Fruit fly (Drosophila melanogaster) whole organism: ENCODE results near the gene GlyRS.

Source experiments
- CG8478 ChIP-seq: fragments of >200 bp; optimal IDR thresholded peaks from 2 replicates; lab custom pipeline; 2018; ENCODE audit warnings: inconsistent platforms
- EcR ChIP-seq, 2 experiments: fragments of >200 bp; optimal IDR thresholded peaks; 2 replicates each; lab custom pipeline; 2017; ENCODE audit warnings: missing biosample characterization in 2 of 2, missing genetic modification characterization in 2 of 2, missing genetic modification reagents in 2 of 2

DNA sequence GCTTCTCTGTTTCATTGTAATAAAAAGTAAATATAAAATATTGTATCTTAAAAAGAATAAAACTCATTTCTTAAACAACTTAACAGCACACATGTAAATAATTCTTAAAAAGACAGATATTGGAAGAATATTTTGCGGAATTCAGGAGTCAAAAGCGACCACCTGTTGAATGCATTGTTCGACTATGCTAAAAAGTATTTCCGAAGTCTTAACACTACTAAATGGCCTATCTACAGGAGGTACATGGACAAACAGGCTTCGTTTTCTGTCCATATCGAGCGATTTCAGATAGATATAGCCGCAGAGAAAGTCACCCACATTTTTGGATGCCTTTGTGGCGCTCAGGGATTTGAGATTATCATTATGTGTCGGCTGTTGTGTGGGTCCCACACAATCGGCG is 48.2 kb downstream of the GlyRS start:
- TF ChIP-seq CG8478 (no peak), EcR (GFP tag; optimal IDR thresholded peaks at IDR 0.05; lab: Kevin White, UChicago) (no peak)
